Worm (Caenorhabditis elegans): ENCODE data around the gene C06G3.3.

Gene C06G3.3

ce11 chrIV:7023004-7023403 lies 12.9 kb upstream of the C06G3.3 start (continued):
- TF ChIP-seq nhr-84 (tag; optimal IDR thresholded peaks at IDR 0.05) (no peak), hpl-2 (GFP tag; optimal IDR thresholded peaks at IDR 0.05) (no peak), nhr-77 (tag; optimal IDR thresholded peaks at IDR 0.05) (peak; percentile 29), dsc-1 (tag; optimal IDR thresholded peaks at IDR 0.05) (peak; percentile 50), C34B4.2 (tag; optimal IDR thresholded peaks at IDR 0.05) (no peak), C16A3.4 (tag; optimal IDR thresholded peaks at IDR 0.05) (peak; percentile 30), fkh-8 (tag; optimal IDR thresholded peaks at IDR 0.05) (peak; percentile 37), grh-1 (GFP tag; IDR thresholded peaks at IDR 0.05) (no peak; the same call in 1 of the 2 replicates), vab-15 (tag; optimal IDR thresholded peaks at IDR 0.05) (no peak), egl-13 (tag; optimal IDR thresholded peaks at IDR 0.05) (peak; percentile 39), aly-2 (tag; optimal IDR thresholded peaks at IDR 0.05) (no peak), skn-1 (tag; optimal IDR thresholded peaks at IDR 0.05) (peak; percentile 61), mab-9 (GFP tag; IDR thresholded peaks at IDR 0.05) (no peak), egl-27 (tag; optimal IDR thresholded peaks at IDR 0.05) (peak in 1 of 2 experiments; percentile 29), alr-1 (tag; optimal IDR thresholded peaks at IDR 0.05; ENCODE audit: borderline replicate concordance) (no peak), nhr-90 (tag; optimal IDR thresholded peaks at IDR 0.05; ENCODE audit: poor library complexity) (peak; percentile 81), xbp-1 (tag; optimal IDR thresholded peaks at IDR 0.05) (peak; percentile 71), aha-1 (tag; optimal IDR thresholded peaks at IDR 0.05) (peak; percentile 16), blmp-1 (tag; optimal IDR thresholded peaks at IDR 0.05) (peak; percentile 51), ceh-90 (tag; optimal IDR thresholded peaks at IDR 0.05) (no peak), ztf-11 (tag; optimal IDR thresholded peaks at IDR 0.05) (peak in 1 of 2 experiments; percentile 89), irx-1 (tag; optimal IDR thresholded peaks at IDR 0.05) (peak; percentile 27), nhr-237 (tag; optimal IDR thresholded peaks at IDR 0.05) (no peak), ces-1 (GFP tag; optimal IDR thresholded peaks at IDR 0.05) (no peak), tlp-1 (tag; optimal IDR thresholded peaks at IDR 0.05) (no peak), sptf-1 (tag; optimal IDR thresholded peaks at IDR 0.05) (no peak), fkh-4 (tag; optimal IDR thresholded peaks at IDR 0.05; ENCODE audit: borderline replicate concordance) (no peak), nhr-47 (tag; optimal IDR thresholded peaks at IDR 0.05) (peak; percentile 65), nhr-20 (tag; optimal IDR thresholded peaks at IDR 0.05) (peak; percentile 91), nhr-19 (GFP tag; conservative IDR thresholded peaks at IDR 0.05) (peak; percentile 74), pag-3 (tag; optimal IDR thresholded peaks at IDR 0.05; ENCODE audit: borderline replicate concordance, insufficient read depth) (no peak), nhr-28 (tag; optimal IDR thresholded peaks at IDR 0.05) (no peak), Y116A8C.19 (tag; optimal IDR thresholded peaks at IDR 0.05; ENCODE audit: borderline replicate concordance) (no peak), lin-13 (GFP tag; optimal IDR thresholded peaks at IDR 0.05) (peak; percentile 14)

ce11 chrIV:7023858-7024257 lies 12.1 kb upstream of the C06G3.3 start, which contains the start of gene adah-1:
Gene adah-1, plus strand, starts transcription at chrIV:7024211.
- peak; percentile 22 to 26 for TF ChIP-seq lsy-2 (tag; optimal IDR thresholded peaks at IDR 0.05)
- TF ChIP-seq lin-39 (tag; optimal IDR thresholded peaks at IDR 0.05), result no peak
- TF ChIP-seq nhr-71 (tag; optimal IDR thresholded peaks at IDR 0.05), result peak; percentile 68
- no peak for TF ChIP-seq unc-86 (tag; optimal IDR thresholded peaks at IDR 0.05)
- TF ChIP-seq ztf-4 (tag; optimal IDR thresholded peaks at IDR 0.05), result no peak
- no peak for TF ChIP-seq nhr-12 (tag; optimal IDR thresholded peaks at IDR 0.05)
- TF ChIP-seq snu-23 (GFP tag; optimal IDR thresholded peaks at IDR 0.05), result peak; percentile 45
- no peak for TF ChIP-seq nhr-85 (tag)
- TF ChIP-seq rnt-1 (tag; optimal IDR thresholded peaks at IDR 0.05), result peak; percentile 31
- peak; percentile 59 for TF ChIP-seq lin-14 (GFP tag; optimal IDR thresholded peaks at IDR 0.05)
- TF ChIP-seq xbp-1 (tag; optimal IDR thresholded peaks at IDR 0.05), result no peak
- TF ChIP-seq elt-3 (tag; optimal IDR thresholded peaks at IDR 0.05), result peak in 1 of 6 experiments; percentile 56
- no peak for TF ChIP-seq blmp-1 (tag; optimal IDR thresholded peaks at IDR 0.05)
- TF ChIP-seq nhr-76 (tag; optimal IDR thresholded peaks at IDR 0.05), result no peak
- TF ChIP-seq mep-1 (tag; optimal IDR thresholded peaks at IDR 0.05), result peak; percentile 27
- no peak for TF ChIP-seq snpc-4 (tag; optimal IDR thresholded peaks at IDR 0.05)
- peak; percentile 34 for TF ChIP-seq nhr-20 (tag; optimal IDR thresholded peaks at IDR 0.05)
- peak; percentile 22; the same call in 1 of the 2 replicates for TF ChIP-seq nhr-19 (GFP tag; conservative IDR thresholded peaks at IDR 0.05)
- TF ChIP-seq unc-98 (GFP tag; IDR thresholded peaks at IDR 0.05), result no peak
- no peak for TF ChIP-seq fos-1 (tag; optimal IDR thresholded peaks at IDR 0.05)
- no peak for TF ChIP-seq nhr-84 (tag; optimal IDR thresholded peaks at IDR 0.05)
- no peak for TF ChIP-seq ces-1 (GFP tag; optimal IDR thresholded peaks at IDR 0.05)
- peak in 1 of 2 experiments; percentile 11 for TF ChIP-seq efl-1 (optimal IDR thresholded peaks at IDR 0.05)
- TF ChIP-seq efl-1 (GFP tag; optimal IDR thresholded peaks at IDR 0.05 in 1 of 2), result peak in 1 of 2 experiments; percentile 65
- TF ChIP-seq ceh-63 (GFP tag; optimal IDR thresholded peaks at IDR 0.05), result no peak
- TF ChIP-seq lin-35 (GFP tag; optimal IDR thresholded peaks at IDR 0.05), result no peak

Data from whole organism, L1 larva.